Fruit fly (Drosophila melanogaster) whole organism, wandering third instar larva: ENCODE measurements around the gene tth.

Source experiments
- CG32264 ChIP-seq: fragments of 200-800 bp; sonication (Bioruptor generic); optimal IDR thresholded peaks from 2 replicates; lab custom pipeline; 2016; ENCODE audit warnings: missing biosample characterization, missing genetic modification characterization
- CG9705 ChIP-seq: fragments of 200-800 bp; sonication (Bioruptor generic); optimal IDR thresholded peaks from 2 replicates; lab custom pipeline; 2018; ENCODE audit warnings: missing biosample characterization, mild to moderate bottlenecking, missing genetic modification characterization
- CrebA ChIP-seq: fragments of 200-800 bp; sonication (Bioruptor generic); optimal IDR thresholded peaks from 2 replicates; lab custom pipeline; 2016; ENCODE audit warnings: missing biosample characterization, mild to moderate bottlenecking, missing genetic modification characterization, borderline replicate concordance
- Dif ChIP-seq: fragments of 200-275, 200-300 bp; sonication (Bioruptor generic); optimal IDR thresholded peaks from 2 replicates; lab custom pipeline; 2018; ENCODE audit warnings: missing biosample characterization, missing genetic modification characterization; ENCODE audit not compliant: partially characterized antibody
- HLH106 ChIP-seq: fragments of 200-800 bp; optimal IDR thresholded peaks from 3 replicates; lab custom pipeline; 2019; ENCODE audit warnings: missing biosample characterization, mild to moderate bottlenecking, missing genetic modification characterization, moderate library complexity
- Hnf4 ChIP-seq: fragments of 200-800 bp; sonication (Bioruptor generic); optimal IDR thresholded peaks from 2 replicates; lab custom pipeline; 2016; ENCODE audit warnings: missing biosample characterization, mild to moderate bottlenecking, missing genetic modification characterization
- Hr78 ChIP-seq: fragments of >200 bp; optimal IDR thresholded peaks from 2 replicates; lab custom pipeline; 2017; ENCODE audit warnings: missing biosample characterization, missing genetic modification characterization
- Hr83 ChIP-seq: fragments of 200-300 bp; sonication (Bioruptor generic); optimal IDR thresholded peaks from 2 replicates; lab custom pipeline; 2016; ENCODE audit warnings: missing biosample characterization, mild to moderate bottlenecking, missing genetic modification characterization, moderate library complexity; ENCODE audit not compliant: poor library complexity, severe bottlenecking
- Mio ChIP-seq: sonication (Bioruptor generic); optimal IDR thresholded peaks from 2 replicates; lab custom pipeline; 2016; ENCODE audit warnings: missing biosample characterization, missing genetic modification characterization
- Myc ChIP-seq: fragments of >200 bp; optimal IDR thresholded peaks from 2 replicates; lab custom pipeline; 2017
- N ChIP-seq: fragments of >200 bp; optimal IDR thresholded peaks from 2 replicates; lab custom pipeline; 2018; ENCODE audit warnings: missing biosample characterization, missing external identifiers, missing genetic modification characterization
- Rel ChIP-seq, 2 experiments: fragments of 200-800 bp; sonication (Bioruptor generic) in 1 of 2; optimal IDR thresholded peaks; 2 replicates in 1 of 2; 3 replicates in 1 of 2; lab custom pipeline; 2016 to 2019; ENCODE audit warnings: mild to moderate bottlenecking in 2 of 2, missing biosample characterization in 2 of 2, missing genetic modification characterization in 2 of 2, moderate library complexity in 1 of 2
- Sp1 ChIP-seq: fragments of 200-800 bp; sonication (Bioruptor generic); optimal IDR thresholded peaks from 3 replicates; lab custom pipeline; 2019; ENCODE audit warnings: missing biosample characterization, mild to moderate bottlenecking, missing genetic modification characterization, moderate library complexity
- Vsx2 ChIP-seq: fragments of 200-300, 225-300 bp; sonication (Bioruptor generic); optimal IDR thresholded peaks from 2 replicates; lab custom pipeline; 2018; ENCODE audit warnings: missing biosample characterization, missing genetic modification characterization; ENCODE audit not compliant: partially characterized antibody
- brk ChIP-seq: fragments of 200-800 bp; sonication (Bioruptor generic); optimal IDR thresholded peaks from 2 replicates; lab custom pipeline; 2016; ENCODE audit warnings: missing biosample characterization, mild to moderate bottlenecking, missing genetic modification characterization
- dl ChIP-seq, 2 experiments: fragments of 175-275, 200-275 bp in 1 of 2; fragments of 200-275 bp in 1 of 2; sonication (Bioruptor generic); optimal IDR thresholded peaks; lab custom pipeline; 2018; ENCODE audit warnings: mild to moderate bottlenecking in 2 of 2, missing biosample characterization in 2 of 2, missing genetic modification characterization in 2 of 2, moderate library complexity in 2 of 2; ENCODE audit not compliant: partially characterized antibody in 2 of 2, insufficient read depth in 1 of 2
- ey ChIP-seq: fragments of 200-800 bp; sonication (Bioruptor generic); optimal IDR thresholded peaks from 2 replicates; lab custom pipeline; 2016; ENCODE audit warnings: missing biosample characterization, missing genetic modification characterization
- foxo ChIP-seq, 2 experiments: fragments of 200-800 bp; sonication (Bioruptor generic); optimal IDR thresholded peaks; 2 replicates in 1 of 2; 3 replicates in 1 of 2; lab custom pipeline; 2016 to 2017; ENCODE audit warnings: missing biosample characterization in 2 of 2, missing genetic modification characterization in 2 of 2
- fru ChIP-seq: fragments of 200-800 bp; sonication (Bioruptor generic); optimal IDR thresholded peaks from 3 replicates; lab custom pipeline; 2016; ENCODE audit warnings: missing biosample characterization, mild to moderate bottlenecking, missing genetic modification characterization
- h ChIP-seq: fragments of 200-800 bp; sonication (Bioruptor generic); optimal IDR thresholded peaks from 3 replicates; lab custom pipeline; 2016; ENCODE audit warnings: missing biosample characterization, mild to moderate bottlenecking, missing genetic modification characterization
- jim ChIP-seq: fragments of 175-275, 200-325 bp; sonication (Bioruptor generic); optimal IDR thresholded peaks from 2 replicates; lab custom pipeline; 2016; ENCODE audit warnings: missing biosample characterization, mild to moderate bottlenecking, missing genetic modification characterization
- lola ChIP-seq: fragments of >200 bp; optimal IDR thresholded peaks from 2 replicates; lab custom pipeline; 2017; ENCODE audit warnings: missing biosample characterization, missing genetic modification characterization
- pan ChIP-seq: fragments of >200 bp; optimal IDR thresholded peaks from 2 replicates; lab custom pipeline; 2017
- psq ChIP-seq: fragments of 200-800 bp; sonication (Bioruptor generic); optimal IDR thresholded peaks from 3 replicates; lab custom pipeline; 2017; ENCODE audit warnings: missing biosample characterization, mild to moderate bottlenecking, missing genetic modification characterization, moderate library complexity
- rgr ChIP-seq: fragments of 200-800 bp; sonication (Bioruptor generic); optimal IDR thresholded peaks from 3 replicates; lab custom pipeline; 2016; ENCODE audit warnings: missing biosample characterization, mild to moderate bottlenecking, missing genetic modification characterization
- sv ChIP-seq: fragments of 200-800 bp; sonication (Bioruptor generic); optimal IDR thresholded peaks from 3 replicates; lab custom pipeline; 2016; ENCODE audit warnings: missing biosample characterization, missing genetic modification characterization
- tai ChIP-seq: sonication (Bioruptor generic); optimal IDR thresholded peaks from 2 replicates; lab custom pipeline; 2016; ENCODE audit warnings: missing biosample characterization, missing genetic modification characterization
- usp ChIP-seq: fragments of >200 bp; optimal IDR thresholded peaks from 2 replicates; lab custom pipeline; 2017; ENCODE audit warnings: missing biosample characterization, missing genetic modification characterization

Gene tth

dm6 chrX:13626579-13626894 is 10.2 kb upstream of the tth start:
- TF ChIP-seq HLH106 (tag; lab: Kevin White, UChicago) (peak; percentile 37), tai (GFP tag; lab: Kevin White, UChicago) (no peak), brk (GFP tag; lab: Kevin White, UChicago) (no peak), foxo (GFP tag; optimal IDR thresholded peaks at IDR 0.05; lab: Kevin White, UChicago) (peak in 1 of 2 experiments; percentile 38), fru (GFP tag; lab: Kevin White, UChicago) (peak; percentile 11), ey (GFP tag; lab: Kevin White, UChicago) (peak; percentile 9), sv (GFP tag; lab: Kevin White, UChicago) (peak; percentile 70), psq (GFP tag; lab: Kevin White, UChicago) (peak; percentile 4), Hnf4 (GFP tag; lab: Kevin White, UChicago) (peak; percentile 21), h (GFP tag; lab: Kevin White, UChicago) (peak; percentile 20)

dm6 chrX:13625888-13626578 is 9.6 kb upstream of the tth start:
- no peak for TF ChIP-seq Mio
- TF ChIP-seq jim (GFP tag; lab: Kevin White, UChicago), result no peak
- no peak for TF ChIP-seq fru (GFP tag; lab: Kevin White, UChicago)
- TF ChIP-seq Myc (lab: Kevin White, UChicago), result no peak
- no peak for TF ChIP-seq h (GFP tag; lab: Kevin White, UChicago)
- no peak for TF ChIP-seq Rel (GFP tag; optimal IDR thresholded peaks at IDR 0.05; lab: Kevin White, UChicago)
- no peak for TF ChIP-seq Rel (tag; optimal IDR thresholded peaks at IDR 0.05; lab: Kevin White, UChicago)
- TF ChIP-seq dl (GFP tag; optimal IDR thresholded peaks at IDR 0.05; lab: Kevin White, UChicago; ENCODE audit: insufficient read depth in 1 of 2, partially characterized antibody in 2 of 2), result no peak
- TF ChIP-seq usp (GFP tag; lab: Kevin White, UChicago), result no peak
- no peak for TF ChIP-seq pan (lab: Kevin White, UChicago)
- TF ChIP-seq CG9705, result no peak
- no peak for TF ChIP-seq brk (GFP tag; lab: Kevin White, UChicago)
- no peak for TF ChIP-seq rgr (GFP tag; lab: Kevin White, UChicago)
- TF ChIP-seq Hr78 (GFP tag; lab: Kevin White, UChicago), result no peak

DNA sequence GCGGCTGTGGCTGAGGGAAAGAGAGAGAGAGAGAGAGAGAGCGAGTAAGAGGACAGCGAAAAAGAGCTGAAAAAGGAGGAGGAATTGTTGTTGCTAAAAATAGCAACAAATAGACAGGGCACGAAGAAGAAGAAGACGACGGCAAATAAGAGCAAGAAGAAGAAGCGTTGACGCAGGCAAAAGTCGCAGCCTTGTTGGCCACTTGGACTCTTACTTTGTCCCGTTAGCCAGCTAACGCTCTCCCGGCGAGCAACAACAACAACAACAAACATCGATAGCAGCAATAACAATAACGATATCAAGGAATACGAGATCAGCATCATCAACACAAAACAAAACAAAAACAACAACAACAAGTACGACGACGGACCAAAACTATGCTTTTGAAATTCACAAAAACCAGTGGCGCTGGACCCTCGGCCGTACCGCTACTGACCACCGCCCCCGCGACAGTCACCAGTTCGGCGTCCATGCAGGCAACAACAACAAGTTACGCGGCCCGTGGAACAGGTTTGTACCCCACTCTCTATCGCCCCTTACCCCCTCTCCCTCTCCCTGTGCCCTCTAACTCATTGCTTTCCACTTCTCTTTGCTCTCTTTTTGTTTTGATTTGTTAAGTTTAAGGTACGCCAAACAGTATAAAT is 8.8 kb upstream of the tth start:
- TF ChIP-seq psq (GFP tag; lab: Kevin White, UChicago) (peak; percentile 30), Dif (GFP tag; lab: Kevin White, UChicago) (peak; percentile 43), dl (GFP tag; optimal IDR thresholded peaks at IDR 0.05; lab: Kevin White, UChicago; ENCODE audit: insufficient read depth in 1 of 2, partially characterized antibody in 2 of 2) (peak in 1 of 2 experiments; percentile 32), Mio (no peak)

dm6 chrX:13624334-13625079 is 8.1 kb upstream of the tth start, which contains the start of the genes CG2691 and NFAT:
Gene CG2691, minus strand, starts transcription at chrX:13624408.
Gene NFAT, plus strand, starts transcription at chrX:13624745.
- TF ChIP-seq h (GFP tag; lab: Kevin White, UChicago) (peak; percentile 8), psq (GFP tag; lab: Kevin White, UChicago) (no peak), dl (GFP tag; optimal IDR thresholded peaks at IDR 0.05; lab: Kevin White, UChicago; ENCODE audit: insufficient read depth in 1 of 2, partially characterized antibody in 2 of 2) (no peak), Myc (lab: Kevin White, UChicago) (peak; percentile 53)

- TF ChIP-seq Dif (GFP tag; lab: Kevin White, UChicago) (peak; percentile 21), Hr78 (GFP tag; lab: Kevin White, UChicago) (no peak), Sp1 (GFP tag; lab: Kevin White, UChicago) (peak; percentile 22), psq (GFP tag; lab: Kevin White, UChicago) (peak; percentile 81)
- TF ChIP-seq, all 38 proteins: peak for 3
These were observed 394 bp downstream of the tth start for dm6 chrX:13615992-13616391.

dm6 chrX:13611884-13612283 is 4.5 kb downstream of the tth start, which contains the start of the genes Ndc80 and BthD:
Gene Ndc80, minus strand, starts transcription at chrX:13612062.
Gene BthD, plus strand, starts transcription at chrX:13612131.
- no peak for TF ChIP-seq Hr83 (GFP tag; lab: Kevin White, UChicago)
- TF ChIP-seq Vsx2 (GFP tag; lab: Kevin White, UChicago), result no peak
- TF ChIP-seq dl (GFP tag; optimal IDR thresholded peaks at IDR 0.05; lab: Kevin White, UChicago; ENCODE audit: insufficient read depth in 1 of 2, partially characterized antibody in 2 of 2), result no peak
- TF ChIP-seq HLH106 (tag; lab: Kevin White, UChicago), result no peak
- TF ChIP-seq lola (GFP tag; lab: Kevin White, UChicago), result no peak
- no peak for TF ChIP-seq rgr (GFP tag; lab: Kevin White, UChicago)
- no peak for TF ChIP-seq N
- TF ChIP-seq CG32264, result no peak
- TF ChIP-seq sv (GFP tag; lab: Kevin White, UChicago), result no peak
- TF ChIP-seq tai (GFP tag; lab: Kevin White, UChicago), result no peak
- TF ChIP-seq CrebA, result no peak
